Worm (Caenorhabditis elegans) whole organism, L1 larva: ENCODE results near the gene T26C5.2.

Experiments used
- C04F5.9 ChIP-seq: sonication (generic microtip); optimal IDR thresholded peaks from 2 replicates; lab custom pipeline; 2016; ENCODE audit warnings: missing genetic modification characterization, missing compliant biosample characterization
- C16A3.4 ChIP-seq: fragments of 150-350 bp; optimal IDR thresholded peaks from 2 replicates; lab custom pipeline; 2014; ENCODE audit warnings: missing biosample characterization, missing genetic modification characterization
- C34B4.2 ChIP-seq: sonication (generic microtip); optimal IDR thresholded peaks from 2 replicates; lab custom pipeline; 2017; ENCODE audit warnings: mild to moderate bottlenecking, missing genetic modification characterization, missing compliant biosample characterization
- Y116A8C.19 ChIP-seq: sonication (generic microtip); optimal IDR thresholded peaks from 2 replicates; lab custom pipeline; 2016; ENCODE audit warnings: missing compliant biosample characterization, missing genetic modification characterization, borderline replicate concordance
- aha-1 ChIP-seq: fragments of 150-350 bp; optimal IDR thresholded peaks from 2 replicates; lab custom pipeline; 2014; ENCODE audit warnings: missing biosample characterization, missing genetic modification characterization
- alr-1 ChIP-seq: fragments of 200-800 bp; sonication (Bioruptor generic); optimal IDR thresholded peaks from 2 replicates; lab custom pipeline; 2018; ENCODE audit warnings: borderline replicate concordance, mild to moderate bottlenecking, missing genetic modification characterization, missing compliant biosample characterization
- blmp-1 ChIP-seq: fragments of 150-350 bp; optimal IDR thresholded peaks from 2 replicates; lab custom pipeline; 2014; ENCODE audit warnings: missing biosample characterization, missing genetic modification characterization
- ceh-63 ChIP-seq: fragments of 200-800 bp; sonication (Bioruptor generic); optimal IDR thresholded peaks from 2 replicates; lab custom pipeline; 2018; ENCODE audit warnings: mild to moderate bottlenecking, missing genetic modification characterization, missing compliant biosample characterization
- ces-1 ChIP-seq: fragments of 150-350 bp; optimal IDR thresholded peaks from 2 replicates; lab custom pipeline; 2014; ENCODE audit warnings: missing biosample characterization, missing genetic modification reagents, missing genetic modification characterization
- efl-3 ChIP-seq: fragments of 200-800 bp; sonication (Bioruptor generic); optimal IDR thresholded peaks from 2 replicates; lab custom pipeline; 2018; ENCODE audit warnings: mild to moderate bottlenecking, missing genetic modification characterization, missing compliant biosample characterization
- egl-13 ChIP-seq: sonication (generic microtip); optimal IDR thresholded peaks from 2 replicates; lab custom pipeline; 2016; ENCODE audit warnings: missing genotype, missing genetic modification reagents, missing genetic modification characterization, missing compliant biosample characterization
- egl-27 ChIP-seq, 2 experiments: fragments of 150-350 bp in 1 of 2; sonication (generic microtip); optimal IDR thresholded peaks; 3 replicates each; lab custom pipeline; 2017 to 2018; ENCODE audit warnings: missing biosample characterization in 2 of 2, missing genetic modification characterization in 2 of 2, missing genetic modification reagents in 2 of 2
- elt-3 ChIP-seq, 6 experiments: fragments of 150-350 bp in 1 of 6; sonication (generic microtip); optimal IDR thresholded peaks; 2 replicates each; lab custom pipeline; 2017 to 2018; ENCODE audit warnings: missing biosample characterization in 6 of 6, missing genetic modification characterization in 6 of 6, inconsistent platforms in 1 of 6
- fkh-10 ChIP-seq: sonication (generic microtip); optimal IDR thresholded peaks from 2 replicates; lab custom pipeline; 2017; ENCODE audit warnings: missing biosample characterization, missing genetic modification reagents, missing genetic modification characterization
- fkh-4 ChIP-seq: sonication (generic microtip); optimal IDR thresholded peaks from 2 replicates; lab custom pipeline; 2016; ENCODE audit warnings: missing compliant biosample characterization, missing genetic modification characterization, borderline replicate concordance
- fos-1 ChIP-seq: fragments of 150-350 bp; optimal IDR thresholded peaks from 2 replicates; lab custom pipeline; 2014; ENCODE audit warnings: missing biosample characterization, missing genetic modification characterization
- hlh-17 ChIP-seq: fragments of 200-800 bp; sonication (Bioruptor generic); optimal IDR thresholded peaks from 2 replicates; lab custom pipeline; 2018; ENCODE audit warnings: missing genetic modification characterization, mild to moderate bottlenecking, missing compliant biosample characterization, moderate library complexity, borderline replicate concordance
- hlh-4 ChIP-seq: sonication (generic microtip); optimal IDR thresholded peaks from 2 replicates; lab custom pipeline; 2016; ENCODE audit warnings: mild to moderate bottlenecking, missing genetic modification characterization, missing compliant biosample characterization
- jun-1 ChIP-seq: fragments of 150-350 bp; optimal IDR thresholded peaks from 2 replicates; lab custom pipeline; 2014; ENCODE audit warnings: missing biosample characterization, missing genetic modification reagents, missing genetic modification characterization
- lin-13 ChIP-seq: fragments of 150-350 bp; optimal IDR thresholded peaks from 2 replicates; lab custom pipeline; 2014; ENCODE audit warnings: missing biosample characterization, missing genetic modification reagents, missing genetic modification characterization
- lin-14 ChIP-seq: fragments of 200-800 bp; sonication (Bioruptor generic); optimal IDR thresholded peaks from 2 replicates; lab custom pipeline; 2018; ENCODE audit warnings: mild to moderate bottlenecking, missing genetic modification characterization, moderate library complexity, missing compliant biosample characterization
- lin-15B ChIP-seq: fragments of 150-350 bp; sonication (generic microtip); optimal IDR thresholded peaks from 3 replicates; lab custom pipeline; 2014; ENCODE audit warnings: missing biosample characterization, missing genetic modification characterization
- lsy-2 ChIP-seq, 2 experiments: fragments of 150-350 bp; optimal IDR thresholded peaks; 2 replicates each; lab custom pipeline; 2014; ENCODE audit warnings: missing biosample characterization in 2 of 2, missing genetic modification characterization in 2 of 2
- mab-9 ChIP-seq: fragments of 200-800 bp; sonication (Bioruptor generic); IDR thresholded peaks from 2 replicates; pipeline ENCODE4 v1.3.6; 2022; ENCODE audit warnings: missing genetic modification reagents, missing genetic modification characterization, missing compliant biosample characterization
- mdl-1 ChIP-seq, 2 experiments: fragments of 150-350 bp; optimal IDR thresholded peaks; 2 replicates each; lab custom pipeline; 2014 to 2017; ENCODE audit warnings: missing biosample characterization in 2 of 2, missing genetic modification characterization in 2 of 2, inconsistent platforms in 1 of 2
- mef-2 ChIP-seq: fragments of 150-350 bp; optimal IDR thresholded peaks from 2 replicates; lab custom pipeline; 2014; ENCODE audit warnings: missing biosample characterization, missing genetic modification characterization
- nhr-11 ChIP-seq: fragments of 150-350 bp; optimal IDR thresholded peaks from 2 replicates; lab custom pipeline; 2014; ENCODE audit warnings: missing biosample characterization, missing genetic modification characterization
- nhr-19 ChIP-seq: fragments of 200-800 bp; sonication (Bioruptor generic); conservative IDR thresholded peaks from 2 replicates; pipeline ENCODE4 v1.3.6; 2022; ENCODE audit warnings: missing genetic modification characterization, missing compliant biosample characterization
- nhr-237 ChIP-seq: fragments of 150-350 bp; optimal IDR thresholded peaks from 2 replicates; lab custom pipeline; 2014; ENCODE audit warnings: missing biosample characterization, missing genetic modification characterization
- nhr-47 ChIP-seq: sonication (generic microtip); optimal IDR thresholded peaks from 2 replicates; lab custom pipeline; 2016; ENCODE audit warnings: mild to moderate bottlenecking, missing genetic modification characterization, moderate library complexity, missing compliant biosample characterization
- nhr-90 ChIP-seq: sonication (generic microtip); optimal IDR thresholded peaks from 2 replicates; lab custom pipeline; 2016; ENCODE audit warnings: mild to moderate bottlenecking, missing genetic modification characterization, missing compliant biosample characterization; ENCODE audit not compliant: poor library complexity
- pag-3 ChIP-seq: sonication (generic microtip); optimal IDR thresholded peaks from 2 replicates; lab custom pipeline; 2017; ENCODE audit warnings: missing genetic modification characterization, mild to moderate bottlenecking, missing compliant biosample characterization, antibody characterized with exemption, borderline replicate concordance; ENCODE audit not compliant: insufficient read depth
- snu-23 ChIP-seq: sonication (generic microtip); optimal IDR thresholded peaks from 2 replicates; lab custom pipeline; 2016; ENCODE audit warnings: missing genetic modification characterization, missing compliant biosample characterization
- sptf-1 ChIP-seq: fragments of 150-350 bp; optimal IDR thresholded peaks from 2 replicates; lab custom pipeline; 2014; ENCODE audit warnings: missing biosample characterization, missing genetic modification characterization
- swsn-7 ChIP-seq: sonication (generic microtip); optimal IDR thresholded peaks from 2 replicates; lab custom pipeline; 2016; ENCODE audit warnings: missing genetic modification characterization, missing compliant biosample characterization
- tlp-1 ChIP-seq: fragments of 150-350 bp; optimal IDR thresholded peaks from 2 replicates; lab custom pipeline; 2014; ENCODE audit warnings: missing biosample characterization, missing genetic modification characterization
- unc-130 ChIP-seq: fragments of 150-350 bp; optimal IDR thresholded peaks from 2 replicates; lab custom pipeline; 2017; ENCODE audit warnings: missing biosample characterization, missing genetic modification characterization, inconsistent platforms
- unc-62 ChIP-seq: fragments of 150-350 bp; optimal IDR thresholded peaks from 2 replicates; lab custom pipeline; 2014; ENCODE audit warnings: missing biosample characterization, missing genetic modification reagents, missing genetic modification characterization
- unc-86 ChIP-seq: sonication (generic microtip); optimal IDR thresholded peaks from 2 replicates; lab custom pipeline; 2016; ENCODE audit warnings: missing genetic modification characterization, missing compliant biosample characterization
- xbp-1 ChIP-seq: sonication (generic microtip); optimal IDR thresholded peaks from 2 replicates; lab custom pipeline; 2016; ENCODE audit warnings: missing genetic modification characterization, missing compliant biosample characterization
- zag-1 ChIP-seq: fragments of 150-350 bp; optimal IDR thresholded peaks from 2 replicates; lab custom pipeline; 2014; ENCODE audit warnings: missing biosample characterization, missing genetic modification characterization

The T26C5.2 gene

DNA sequence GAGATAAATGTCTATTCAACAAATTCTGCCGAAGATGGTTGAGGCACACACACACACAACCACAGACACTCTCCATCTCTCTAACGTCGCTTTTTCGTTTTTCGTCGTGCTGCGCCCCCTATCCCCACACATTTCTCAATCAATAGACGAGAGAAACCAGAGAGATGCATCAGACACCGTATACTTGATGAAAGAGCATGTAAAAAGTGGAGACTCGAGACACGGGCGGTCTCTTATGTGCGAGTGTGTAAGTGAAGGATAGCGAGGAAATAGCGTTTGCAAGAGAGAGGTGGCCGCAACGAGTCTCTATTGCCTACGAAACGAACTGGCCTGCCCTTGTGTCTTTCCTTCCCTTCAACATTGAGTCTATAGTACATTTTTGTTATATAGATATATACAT is 49.8 kb downstream of the T26C5.2 start (continued):
- TF ChIP-seq Y116A8C.19 (tag; lab: Kevin White, UChicago): no peak
- peak; percentile 62 for TF ChIP-seq nhr-11
- TF ChIP-seq nhr-47 (tag; lab: Kevin White, UChicago): peak; percentile 92
- TF ChIP-seq zag-1: peak; percentile 38
- no peak for TF ChIP-seq lin-15B
- peak; percentile 89 to 96 for TF ChIP-seq lsy-2 (tag; optimal IDR thresholded peaks at IDR 0.05; lab: Kevin White, UChicago)
- peak; percentile 74; the same call in 1 of the 2 replicates for TF ChIP-seq mab-9 (GFP tag; lab: Robert Waterston, UW)
- TF ChIP-seq C34B4.2 (tag; lab: Kevin White, UChicago): peak; percentile 97
- peak; percentile 81 for TF ChIP-seq fkh-10 (GFP tag; lab: Kevin White, UChicago)
- peak; percentile 88 for TF ChIP-seq unc-86 (tag; lab: Kevin White, UChicago)
- TF ChIP-seq elt-3 (tag; optimal IDR thresholded peaks at IDR 0.05; lab: Kevin White, UChicago): peak in 4 of 6 experiments; percentile 48 to 78 (median 58)
- TF ChIP-seq hlh-17 (GFP tag; lab: Kevin White, UChicago): no peak
- TF ChIP-seq hlh-4 (tag; lab: Kevin White, UChicago): no peak
- TF ChIP-seq lin-14 (GFP tag; lab: Kevin White, UChicago): peak; percentile 99
- peak; percentile 75 for TF ChIP-seq blmp-1 (tag; lab: Kevin White, UChicago)
- TF ChIP-seq lin-13 (GFP tag; lab: Kevin White, UChicago): peak; percentile 85
- TF ChIP-seq xbp-1 (tag; lab: Kevin White, UChicago): peak; percentile 88
- peak in 1 of 2 experiments; percentile 90 for TF ChIP-seq mdl-1 (tag; optimal IDR thresholded peaks at IDR 0.05; lab: Kevin White, UChicago)
- TF ChIP-seq efl-3: no peak
- TF ChIP-seq aha-1 (tag; lab: Kevin White, UChicago): peak; percentile 9
- TF ChIP-seq fkh-4 (tag; lab: Kevin White, UChicago): no peak
- TF ChIP-seq snu-23 (GFP tag; lab: Kevin White, UChicago): peak; percentile 98
- TF ChIP-seq alr-1: no peak
- no peak for TF ChIP-seq ces-1
- TF ChIP-seq egl-13 (tag; lab: Kevin White, UChicago): peak; percentile 46
- peak; percentile 72 for TF ChIP-seq fos-1 (tag; lab: Kevin White, UChicago)
- TF ChIP-seq nhr-90 (tag; lab: Kevin White, UChicago): peak; percentile 84
- peak; percentile 44 for TF ChIP-seq C04F5.9
- peak; percentile 94 for TF ChIP-seq swsn-7 (tag; lab: Kevin White, UChicago)
- TF ChIP-seq ceh-63 (GFP tag; lab: Kevin White, UChicago): no peak
- peak; percentile 18 for TF ChIP-seq pag-3 (tag; lab: Kevin White, UChicago)
- no peak for TF ChIP-seq sptf-1 (tag; lab: Kevin White, UChicago)
- peak; percentile 26 for TF ChIP-seq unc-62 (GFP tag; lab: Kevin White, UChicago)
- TF ChIP-seq egl-27 (tag; optimal IDR thresholded peaks at IDR 0.05; lab: Kevin White, UChicago): peak; percentile 50 to 59
- peak; percentile 89 for TF ChIP-seq nhr-237 (tag; lab: Kevin White, UChicago)
- TF ChIP-seq mef-2 (tag; lab: Kevin White, UChicago): peak; percentile 57
- TF ChIP-seq nhr-19: peak; percentile 87
- TF ChIP-seq C16A3.4 (tag; lab: Kevin White, UChicago): peak; percentile 89
- no peak for TF ChIP-seq tlp-1 (tag; lab: Kevin White, UChicago)
- peak; percentile 66 for TF ChIP-seq unc-130
- peak; percentile 92 for TF ChIP-seq jun-1 (tag; lab: Kevin White, UChicago)
